Worm (Caenorhabditis elegans): ENCODE measurements around the gene mrpl-22.

- TF ChIP-seq ceh-82 (tag; optimal IDR thresholded peaks at IDR 0.05) (no peak), nhr-25 (tag; optimal IDR thresholded peaks at IDR 0.05) (no peak)
These were observed 18.1 kb downstream of the mrpl-22 start, which contains the start of gene Y39A1A.9 for ce11 chrIII:10633403-10633674.

Data from whole organism, L3 larva.